Worm (Caenorhabditis elegans) whole organism, early embryonic: Measurements from ENCODE around the gene C33F10.8.
A peak's percentile ranks its signal among the peaks of the same experiment; 100 is the strongest.

Experiments
- B0310.2 ChIP-seq: sonication (generic microtip); optimal IDR thresholded peaks from 2 replicates; lab custom pipeline; 2016; ENCODE audit warnings: mild to moderate bottlenecking, missing genetic modification characterization, missing compliant biosample characterization
- F13C5.2 ChIP-seq: sonication (generic microtip); optimal IDR thresholded peaks from 2 replicates; lab custom pipeline; 2017; ENCODE audit warnings: mild to moderate bottlenecking, missing genetic modification characterization, inconsistent platforms, missing compliant biosample characterization
- aly-1 ChIP-seq: sonication (generic microtip); optimal IDR thresholded peaks from 2 replicates; lab custom pipeline; 2016; ENCODE audit warnings: missing genetic modification characterization, missing compliant biosample characterization
- ama-1 ChIP-seq: fragments of 150-350 bp; optimal IDR thresholded peaks from 2 replicates; lab custom pipeline; 2014
- ceh-13 ChIP-seq: fragments of 200-800 bp; sonication (Bioruptor generic); optimal IDR thresholded peaks from 2 replicates; lab custom pipeline; 2018; ENCODE audit warnings: mild to moderate bottlenecking, missing genetic modification characterization, missing compliant biosample characterization
- ceh-36 ChIP-seq: sonication (generic microtip); optimal IDR thresholded peaks from 2 replicates; lab custom pipeline; 2016; ENCODE audit warnings: missing genetic modification characterization, inconsistent platforms, missing compliant biosample characterization
- ets-7 ChIP-seq: sonication (generic microtip); optimal IDR thresholded peaks from 2 replicates; lab custom pipeline; 2016; ENCODE audit warnings: missing genotype, missing genetic modification characterization, missing compliant biosample characterization
- flt-1 ChIP-seq: fragments of 200-800 bp; sonication (Bioruptor generic); IDR thresholded peaks from 2 replicates; pipeline ENCODE4 v1.3.6; 2022; ENCODE audit warnings: missing genetic modification characterization, missing compliant biosample characterization
- hmbx-1 ChIP-seq: sonication (generic microtip); optimal IDR thresholded peaks from 2 replicates; lab custom pipeline; 2016; ENCODE audit warnings: mild to moderate bottlenecking, missing genetic modification characterization, missing compliant biosample characterization
- hmg-4 ChIP-seq: fragments of 200-800 bp; sonication (Bioruptor generic); optimal IDR thresholded peaks from 2 replicates; lab custom pipeline; 2018; ENCODE audit warnings: mild to moderate bottlenecking, missing genetic modification characterization, missing compliant biosample characterization
- hnd-1 ChIP-seq: sonication (generic microtip); optimal IDR thresholded peaks from 2 replicates; lab custom pipeline; 2016; ENCODE audit warnings: missing genetic modification characterization, missing compliant biosample characterization
- pes-1 ChIP-seq: fragments of 200-800 bp; sonication (Bioruptor generic); IDR thresholded peaks from 2 replicates; pipeline ENCODE4 v1.3.6; 2022; ENCODE audit warnings: missing genetic modification reagents, missing genetic modification characterization, missing compliant biosample characterization
- scrt-1 ChIP-seq: fragments of 200-800 bp; sonication (Bioruptor generic); IDR thresholded peaks from 2 replicates; pipeline ENCODE4 v1.3.6; 2022; ENCODE audit warnings: missing genetic modification characterization, missing compliant biosample characterization
- sea-1 ChIP-seq: fragments of 200-800 bp; sonication (Bioruptor generic); conservative IDR thresholded peaks from 2 replicates; pipeline ENCODE4 v1.3.6; 2022; ENCODE audit warnings: missing genetic modification characterization, missing compliant biosample characterization
- tbx-11 ChIP-seq: fragments of 200-800 bp; sonication (Bioruptor generic); IDR thresholded peaks from 2 replicates; pipeline ENCODE4 v1.3.6; 2022; ENCODE audit warnings: missing genetic modification characterization, missing compliant biosample characterization
- tbx-37 ChIP-seq: fragments of 200-800 bp; sonication (Bioruptor generic); conservative IDR thresholded peaks from 2 replicates; pipeline ENCODE4 v1.3.6; 2022; ENCODE audit warnings: missing genetic modification reagents, missing genetic modification characterization, missing compliant biosample characterization
- tra-4 ChIP-seq: sonication (generic microtip); optimal IDR thresholded peaks from 2 replicates; lab custom pipeline; 2017; ENCODE audit warnings: missing genetic modification characterization, missing compliant biosample characterization

C33F10.8 gene

ce11 chrII:4834761-4835160 lies 9.7 kb upstream of the C33F10.8 start, which contains the start of the genes C33F10.11 and C33F10.1:
Gene C33F10.11, minus strand, starts transcription at chrII:4834861.
Gene C33F10.1, plus strand, starts transcription at chrII:4835023.
- no peak for TF ChIP-seq tra-4 (tag; lab: Kevin White, UChicago)
- no peak for TF ChIP-seq sea-1 (GFP tag; lab: Robert Waterston, UW)

- TF ChIP-seq tra-4 (tag; lab: Kevin White, UChicago): no peak
- peak; percentile 46 for TF ChIP-seq F13C5.2
These were observed 2.9 kb upstream of the C33F10.8 start, which contains the start of the genes fbxb-88 and tbck-1 for ce11 chrII:4827734-4828609. Gene fbxb-88, minus strand, starts transcription at chrII:4827884. Gene tbck-1, plus strand, starts transcription at chrII:4828559.

ce11 chrII:4822610-4823009 lies 2.4 kb downstream of the C33F10.8 start:
- TF ChIP-seq ceh-13 (GFP tag; lab: Kevin White, UChicago): no peak
- TF ChIP-seq tbx-37 (GFP tag; lab: Robert Waterston, UW): no peak
- no peak for TF ChIP-seq aly-1 (tag; lab: Kevin White, UChicago)
- TF ChIP-seq ceh-36: no peak
- no peak for TF ChIP-seq scrt-1
- TF ChIP-seq tbx-11: no peak

- TF ChIP-seq tbx-37 (GFP tag; lab: Robert Waterston, UW): no peak
- no peak for TF ChIP-seq sea-1 (GFP tag; lab: Robert Waterston, UW)
- TF ChIP-seq hmg-4: no peak
- no peak for TF ChIP-seq ceh-36
- no peak for TF ChIP-seq ceh-13 (GFP tag; lab: Kevin White, UChicago)
- TF ChIP-seq B0310.2: no peak
- TF ChIP-seq tbx-11: no peak
- no peak for TF ChIP-seq hmbx-1 (tag; lab: Kevin White, UChicago)
- TF ChIP-seq scrt-1: no peak
- TF ChIP-seq pes-1: no peak
- TF ChIP-seq F13C5.2: no peak
- no peak for TF ChIP-seq aly-1 (tag; lab: Kevin White, UChicago)
- TF ChIP-seq flt-1 (GFP tag; lab: Robert Waterston, UW): no peak
- TF ChIP-seq tra-4 (tag; lab: Kevin White, UChicago): no peak
- no peak for TF ChIP-seq ets-7
- TF ChIP-seq hnd-1 (tag; lab: Kevin White, UChicago): no peak
- TF ChIP-seq ama-1 (lab: Kevin White, UChicago): no peak
These were observed 3.3 kb downstream of the C33F10.8 start, which contains the start of gene lact-5 for ce11 chrII:4821739-4822138. Gene lact-5, minus strand, starts transcription at chrII:4821739.

- TF ChIP-seq aly-1 (tag; lab: Kevin White, UChicago) (no peak), ets-7 (no peak), sea-1 (GFP tag; lab: Robert Waterston, UW) (no peak), F13C5.2 (no peak), ceh-13 (GFP tag; lab: Kevin White, UChicago) (no peak), hmbx-1 (tag; lab: Kevin White, UChicago) (no peak), hmg-4 (no peak), ceh-36 (no peak), tra-4 (tag; lab: Kevin White, UChicago) (no peak), ama-1 (lab: Kevin White, UChicago) (no peak), scrt-1 (no peak), pes-1 (no peak), flt-1 (GFP tag; lab: Robert Waterston, UW) (no peak), tbx-11 (no peak), hnd-1 (tag; lab: Kevin White, UChicago) (no peak), tbx-37 (GFP tag; lab: Robert Waterston, UW) (no peak)
These were observed 6.3 kb downstream of the C33F10.8 start for ce11 chrII:4818780-4819179.

ce11 chrII:4815356-4815755 lies 9.7 kb downstream of the C33F10.8 start:
- no peak for TF ChIP-seq hmg-4
- TF ChIP-seq hnd-1 (tag; lab: Kevin White, UChicago): no peak
- TF ChIP-seq sea-1 (GFP tag; lab: Robert Waterston, UW): no peak
- no peak for TF ChIP-seq ets-7
- TF ChIP-seq ama-1 (lab: Kevin White, UChicago): no peak

ce11 chrII:4811986-4812385 lies 13.0 kb downstream of the C33F10.8 start, which contains the start of gene rig-6:
Gene rig-6, minus strand, starts transcription at chrII:4812086.
- TF ChIP-seq tra-4 (tag; lab: Kevin White, UChicago) (no peak), flt-1 (GFP tag; lab: Robert Waterston, UW) (no peak), tbx-11 (no peak), ets-7 (no peak), ceh-13 (GFP tag; lab: Kevin White, UChicago) (no peak), sea-1 (GFP tag; lab: Robert Waterston, UW) (no peak), hmg-4 (no peak), tbx-37 (GFP tag; lab: Robert Waterston, UW) (no peak), hmbx-1 (tag; lab: Kevin White, UChicago) (no peak), F13C5.2 (no peak), hnd-1 (tag; lab: Kevin White, UChicago) (no peak), scrt-1 (no peak), ama-1 (lab: Kevin White, UChicago) (no peak), B0310.2 (no peak), aly-1 (tag; lab: Kevin White, UChicago) (no peak), pes-1 (no peak), ceh-36 (no peak)

- TF ChIP-seq scrt-1: no peak
- no peak for TF ChIP-seq flt-1 (GFP tag; lab: Robert Waterston, UW)
- TF ChIP-seq hnd-1 (tag; lab: Kevin White, UChicago): no peak
- TF ChIP-seq tbx-11: no peak
- no peak for TF ChIP-seq B0310.2
- TF ChIP-seq sea-1 (GFP tag; lab: Robert Waterston, UW): no peak
- no peak for TF ChIP-seq tbx-37 (GFP tag; lab: Robert Waterston, UW)
These were observed 18.3 kb downstream of the C33F10.8 start for ce11 chrII:4806726-4807125.
